Worm (Caenorhabditis elegans) whole organism, late embryonic: Measurements from ENCODE around the gene Y67H2A.2.

ENCODE experiments used
- C08G9.2 ChIP-seq: sonication (generic microtip); optimal IDR thresholded peaks from 2 replicates; lab custom pipeline; 2016; ENCODE audit warnings: mild to moderate bottlenecking, missing genetic modification characterization, moderate library complexity, missing compliant biosample characterization
- C38D4.7 ChIP-seq: fragments of 200-800 bp; sonication (Bioruptor generic); optimal IDR thresholded peaks from 2 replicates; lab custom pipeline; 2018; ENCODE audit warnings: mild to moderate bottlenecking, missing genetic modification characterization, moderate library complexity, missing compliant biosample characterization
- K02D7.2 ChIP-seq: sonication (generic microtip); optimal IDR thresholded peaks from 2 replicates; lab custom pipeline; 2017; ENCODE audit warnings: mild to moderate bottlenecking, missing genetic modification characterization, missing compliant biosample characterization
- T23F11.4 ChIP-seq: fragments of 200-800 bp; sonication (Bioruptor generic); optimal IDR thresholded peaks from 2 replicates; lab custom pipeline; 2018; ENCODE audit warnings: mild to moderate bottlenecking, missing genetic modification characterization, missing compliant biosample characterization
- Y22D7AL.16 ChIP-seq: sonication (generic microtip); optimal IDR thresholded peaks from 2 replicates; lab custom pipeline; 2016; ENCODE audit warnings: missing genetic modification characterization, missing compliant biosample characterization
- ahr-1 ChIP-seq: sonication (generic microtip); optimal IDR thresholded peaks from 2 replicates; lab custom pipeline; 2016; ENCODE audit warnings: missing genetic modification characterization, missing compliant biosample characterization
- ama-1 ChIP-seq: fragments of 150-350 bp; optimal IDR thresholded peaks from 2 replicates; lab custom pipeline; 2014
- ceh-18 ChIP-seq: sonication (generic microtip); optimal IDR thresholded peaks from 2 replicates; lab custom pipeline; 2016; ENCODE audit warnings: missing genetic modification characterization, missing compliant biosample characterization
- ceh-19 ChIP-seq: fragments of 200-800 bp; sonication (Bioruptor generic); optimal IDR thresholded peaks from 2 replicates; lab custom pipeline; 2018; ENCODE audit warnings: mild to moderate bottlenecking, missing genetic modification characterization, missing compliant biosample characterization
- ceh-2 ChIP-seq: sonication (generic microtip); optimal IDR thresholded peaks from 2 replicates; lab custom pipeline; 2016; ENCODE audit warnings: missing genotype, missing genetic modification characterization, missing compliant biosample characterization
- ceh-22 ChIP-seq: sonication (generic microtip); optimal IDR thresholded peaks from 2 replicates; lab custom pipeline; 2017; ENCODE audit warnings: missing biosample characterization, missing genetic modification characterization
- ceh-24 ChIP-seq: sonication (generic microtip); optimal IDR thresholded peaks from 2 replicates; lab custom pipeline; 2016; ENCODE audit warnings: mild to moderate bottlenecking, missing genetic modification characterization, missing compliant biosample characterization
- ceh-30 ChIP-seq: fragments of 150-350 bp; optimal IDR thresholded peaks from 2 replicates; lab custom pipeline; 2014; ENCODE audit warnings: missing biosample characterization, missing genetic modification characterization
- ceh-31 ChIP-seq: sonication (generic microtip); optimal IDR thresholded peaks from 2 replicates; lab custom pipeline; 2016; ENCODE audit warnings: missing genetic modification characterization, missing compliant biosample characterization
- ceh-34 ChIP-seq: sonication (generic microtip); optimal IDR thresholded peaks from 2 replicates; lab custom pipeline; 2016; ENCODE audit warnings: mild to moderate bottlenecking, missing genetic modification characterization, missing compliant biosample characterization
- ceh-45 ChIP-seq: fragments of 200-800 bp; sonication (Bioruptor generic); IDR thresholded peaks from 2 replicates; pipeline ENCODE4 v1.3.6; 2022; ENCODE audit warnings: missing genetic modification reagents, missing genetic modification characterization, missing compliant biosample characterization
- ceh-6 ChIP-seq: fragments of 200-800 bp; sonication (Bioruptor generic); optimal IDR thresholded peaks from 2 replicates; lab custom pipeline; 2018; ENCODE audit warnings: mild to moderate bottlenecking, missing genetic modification characterization, missing compliant biosample characterization
- dve-1 ChIP-seq: sonication (generic microtip); optimal IDR thresholded peaks from 2 replicates; lab custom pipeline; 2017; ENCODE audit warnings: antibody characterized with exemption, mild to moderate bottlenecking, missing genetic modification characterization, missing compliant biosample characterization
- ets-4 ChIP-seq: sonication (generic microtip); optimal IDR thresholded peaks from 2 replicates; lab custom pipeline; 2016; ENCODE audit warnings: missing genetic modification characterization, missing compliant biosample characterization
- fax-1 ChIP-seq: sonication (generic microtip); optimal IDR thresholded peaks from 2 replicates; lab custom pipeline; 2016; ENCODE audit warnings: missing genotype, missing genetic modification characterization, missing compliant biosample characterization
- fkh-10 ChIP-seq: fragments of 150-350 bp; optimal IDR thresholded peaks from 2 replicates; lab custom pipeline; 2014; ENCODE audit warnings: missing biosample characterization, missing genetic modification reagents, missing genetic modification characterization
- fkh-6 ChIP-seq: sonication (generic microtip); optimal IDR thresholded peaks from 2 replicates; lab custom pipeline; 2016; ENCODE audit warnings: missing genetic modification characterization, missing compliant biosample characterization
- hlh-15 ChIP-seq: sonication (generic microtip); optimal IDR thresholded peaks from 2 replicates; lab custom pipeline; 2016; ENCODE audit warnings: missing genetic modification characterization, missing compliant biosample characterization
- hlh-30 ChIP-seq: sonication (generic microtip); optimal IDR thresholded peaks from 2 replicates; lab custom pipeline; 2017; ENCODE audit warnings: antibody characterized with exemption, missing genetic modification characterization, missing compliant biosample characterization; ENCODE audit not compliant: insufficient read depth
- hlh-6 ChIP-seq: sonication (generic microtip); optimal IDR thresholded peaks from 2 replicates; lab custom pipeline; 2016; ENCODE audit warnings: missing genotype, missing genetic modification characterization, missing compliant biosample characterization
- hlh-8 ChIP-seq: sonication (generic microtip); optimal IDR thresholded peaks from 2 replicates; lab custom pipeline; 2016; ENCODE audit warnings: missing genotype, missing genetic modification characterization, missing compliant biosample characterization
- lim-6 ChIP-seq: sonication (generic microtip); optimal IDR thresholded peaks from 2 replicates; lab custom pipeline; 2016; ENCODE audit warnings: missing genetic modification characterization, missing compliant biosample characterization
- lin-11 ChIP-seq: fragments of 200-800 bp; sonication (Bioruptor generic); optimal IDR thresholded peaks from 2 replicates; lab custom pipeline; 2018; ENCODE audit warnings: mild to moderate bottlenecking, missing genetic modification characterization, missing compliant biosample characterization
- madf-2 ChIP-seq: sonication (generic microtip); optimal IDR thresholded peaks from 2 replicates; lab custom pipeline; 2017; ENCODE audit warnings: missing genetic modification characterization, missing compliant biosample characterization
- mec-3 ChIP-seq: sonication (generic microtip); optimal IDR thresholded peaks from 2 replicates; lab custom pipeline; 2016; ENCODE audit warnings: borderline replicate concordance, missing genetic modification characterization, missing compliant biosample characterization
- nfya-1 ChIP-seq: sonication (generic microtip); optimal IDR thresholded peaks from 2 replicates; lab custom pipeline; 2017; ENCODE audit warnings: missing genetic modification characterization, mild to moderate bottlenecking, missing compliant biosample characterization, antibody characterized with exemption, moderate library complexity
- nhr-11 ChIP-seq: fragments of 150-350 bp; optimal IDR thresholded peaks from 2 replicates; lab custom pipeline; 2014; ENCODE audit warnings: missing biosample characterization, missing genetic modification characterization
- odd-2 ChIP-seq: sonication (generic microtip); optimal IDR thresholded peaks from 2 replicates; lab custom pipeline; 2017; ENCODE audit warnings: antibody characterized with exemption, mild to moderate bottlenecking, missing genetic modification characterization, missing compliant biosample characterization
- pag-3 ChIP-seq: sonication (generic microtip); optimal IDR thresholded peaks from 2 replicates; lab custom pipeline; 2016; ENCODE audit warnings: missing compliant biosample characterization, missing genetic modification characterization, borderline replicate concordance
- pax-1 ChIP-seq: fragments of 150-350 bp; optimal IDR thresholded peaks from 2 replicates; lab custom pipeline; 2014; ENCODE audit warnings: missing biosample characterization, missing genetic modification characterization
- pha-2 ChIP-seq: sonication (generic microtip); optimal IDR thresholded peaks from 2 replicates; lab custom pipeline; 2017; ENCODE audit warnings: mild to moderate bottlenecking, missing genetic modification characterization, missing compliant biosample characterization
- pha-4 ChIP-seq: fragments of 150-350 bp; optimal IDR thresholded peaks from 2 replicates; lab custom pipeline; 2018; ENCODE audit warnings: missing biosample characterization, missing genetic modification reagents, missing genetic modification characterization
- pros-1 ChIP-seq: fragments of 150-350 bp; optimal IDR thresholded peaks from 2 replicates; lab custom pipeline; 2014; ENCODE audit warnings: missing biosample characterization, missing genetic modification reagents, missing genetic modification characterization
- ref-2 ChIP-seq: sonication (generic microtip); optimal IDR thresholded peaks from 2 replicates; lab custom pipeline; 2016; ENCODE audit warnings: missing genetic modification characterization, missing compliant biosample characterization
- rnt-1 ChIP-seq: sonication (generic microtip); optimal IDR thresholded peaks from 2 replicates; lab custom pipeline; 2016; ENCODE audit warnings: missing genetic modification characterization, missing compliant biosample characterization
- sdc-2 ChIP-seq: sonication (generic microtip); optimal IDR thresholded peaks from 2 replicates; lab custom pipeline; 2016; ENCODE audit warnings: missing genotype, missing genetic modification characterization, missing compliant biosample characterization
- sox-4 ChIP-seq: sonication (generic microtip); optimal IDR thresholded peaks from 2 replicates; lab custom pipeline; 2017; ENCODE audit warnings: mild to moderate bottlenecking, missing genetic modification characterization, inconsistent platforms, missing compliant biosample characterization
- syd-9 ChIP-seq: sonication (generic microtip); optimal IDR thresholded peaks from 2 replicates; lab custom pipeline; 2016; ENCODE audit warnings: mild to moderate bottlenecking, missing genetic modification characterization, moderate library complexity, missing compliant biosample characterization
- ttx-3 ChIP-seq: sonication (generic microtip); optimal IDR thresholded peaks from 2 replicates; lab custom pipeline; 2016; ENCODE audit warnings: missing genetic modification reagents, missing genetic modification characterization, missing compliant biosample characterization
- unc-42 ChIP-seq: sonication (generic microtip); optimal IDR thresholded peaks from 2 replicates; lab custom pipeline; 2016; ENCODE audit warnings: missing genotype, missing genetic modification characterization, missing compliant biosample characterization
- unc-55 ChIP-seq: sonication (generic microtip); optimal IDR thresholded peaks from 2 replicates; lab custom pipeline; 2017; ENCODE audit warnings: missing biosample characterization, missing genetic modification reagents, missing genetic modification characterization
- unc-86 ChIP-seq: sonication (generic microtip); optimal IDR thresholded peaks from 2 replicates; lab custom pipeline; 2016; ENCODE audit warnings: missing genetic modification characterization, missing compliant biosample characterization
- zip-5 ChIP-seq: sonication (generic microtip); optimal IDR thresholded peaks from 2 replicates; lab custom pipeline; 2016; ENCODE audit warnings: missing genetic modification characterization, missing compliant biosample characterization

The Y67H2A.2 gene

ce11 chrIV:13300109-13300508 is 2.5 kb upstream of the Y67H2A.2 start, which contains the start of gene kdp-1:
kdp-1 (plus strand) TSS chrIV:13300188.
- TF ChIP-seq unc-42: no peak
- no peak for TF ChIP-seq unc-55 (GFP tag; lab: Kevin White, UChicago)
- no peak for TF ChIP-seq pha-4 (tag; lab: Kevin White, UChicago)
- no peak for TF ChIP-seq ref-2
- TF ChIP-seq pag-3 (tag; lab: Kevin White, UChicago): no peak
- no peak for TF ChIP-seq syd-9 (tag; lab: Kevin White, UChicago)
- no peak for TF ChIP-seq ceh-19 (GFP tag; lab: Kevin White, UChicago)
- no peak for TF ChIP-seq C08G9.2 (tag; lab: Kevin White, UChicago)
- no peak for TF ChIP-seq sdc-2 (tag; lab: Kevin White, UChicago)
- no peak for TF ChIP-seq pros-1
- no peak for TF ChIP-seq ceh-45 (GFP tag; lab: Robert Waterston, UW)
- no peak for TF ChIP-seq C38D4.7 (GFP tag; lab: Kevin White, UChicago)
- TF ChIP-seq madf-2 (tag; lab: Kevin White, UChicago): no peak
- no peak for TF ChIP-seq nfya-1 (tag; lab: Kevin White, UChicago)

ce11 chrIV:13299648-13300047 is 2.0 kb upstream of the Y67H2A.2 start:
- TF ChIP-seq ceh-24 (tag; lab: Kevin White, UChicago) (no peak), ama-1 (lab: Kevin White, UChicago) (no peak), nhr-11 (tag; lab: Kevin White, UChicago) (no peak), ceh-18 (tag; lab: Kevin White, UChicago) (no peak), ref-2 (no peak), hlh-15 (tag; lab: Kevin White, UChicago) (no peak), ceh-22 (tag; lab: Kevin White, UChicago) (no peak), sox-4 (tag; lab: Kevin White, UChicago) (no peak), hlh-6 (tag; lab: Kevin White, UChicago) (no peak), lim-6 (tag; lab: Kevin White, UChicago) (no peak), ceh-31 (tag; lab: Kevin White, UChicago) (no peak)

DNA sequence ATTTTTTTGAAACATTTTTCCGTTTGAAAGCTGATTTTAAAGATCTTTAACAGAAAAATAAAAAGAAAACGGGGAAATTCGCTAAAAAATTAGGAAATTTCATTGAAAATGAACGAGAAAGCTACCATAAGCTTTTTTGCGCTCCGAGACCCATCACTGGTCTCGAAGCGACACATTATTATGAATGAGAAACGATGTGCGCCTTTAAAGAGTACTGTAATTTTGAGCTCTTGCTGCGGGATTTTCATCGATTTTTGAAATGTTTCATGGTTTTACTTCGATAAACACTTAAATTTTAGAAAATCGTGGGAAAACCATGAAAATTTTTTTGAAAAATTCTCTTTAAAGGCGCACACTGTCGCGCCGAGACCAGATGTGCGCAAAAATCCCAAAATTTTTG is 7.4 kb downstream of the Y67H2A.2 start:
- TF ChIP-seq ceh-24 (tag; lab: Kevin White, UChicago): no peak
- no peak for TF ChIP-seq pros-1
- no peak for TF ChIP-seq dve-1 (tag; lab: Kevin White, UChicago)
- no peak for TF ChIP-seq ahr-1 (tag; lab: Kevin White, UChicago)
- no peak for TF ChIP-seq unc-55 (GFP tag; lab: Kevin White, UChicago)
- no peak for TF ChIP-seq fax-1
- no peak for TF ChIP-seq pha-4 (tag; lab: Kevin White, UChicago)
- no peak for TF ChIP-seq fkh-10 (GFP tag; lab: Kevin White, UChicago)
- no peak for TF ChIP-seq ets-4

DNA sequence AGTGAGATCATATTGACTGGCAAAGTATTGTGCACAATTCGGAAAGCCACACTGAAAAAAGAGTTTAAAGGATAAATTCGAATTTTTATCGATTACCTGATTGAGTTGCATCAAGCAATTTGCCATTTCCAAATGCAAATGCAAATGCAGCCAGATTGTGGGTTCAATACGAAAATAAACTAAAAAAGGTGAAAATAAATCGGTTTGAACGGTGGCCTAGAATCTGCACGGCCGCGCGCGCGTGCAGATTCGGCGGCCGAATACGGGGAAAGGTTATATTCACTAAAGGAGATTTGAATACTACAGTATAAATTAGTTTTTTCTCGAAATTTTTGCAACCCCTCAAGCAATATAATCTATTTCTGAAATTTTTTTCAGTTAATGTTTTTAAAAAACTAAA is 8.3 kb downstream of the Y67H2A.2 start, which contains the start of gene Y67H2A.10:
Y67H2A.10 (minus strand) TSS at position 184 of the 400 bp plus-strand sequence.
- TF ChIP-seq K02D7.2 (tag; lab: Kevin White, UChicago) (no peak), unc-86 (no peak), sox-4 (tag; lab: Kevin White, UChicago) (no peak), ceh-30 (tag; lab: Kevin White, UChicago) (no peak), rnt-1 (tag; lab: Kevin White, UChicago) (no peak), hlh-30 (tag; lab: Kevin White, UChicago) (no peak), ceh-22 (tag; lab: Kevin White, UChicago) (no peak), lin-11 (tag; lab: Kevin White, UChicago) (no peak), ceh-31 (tag; lab: Kevin White, UChicago) (peak; percentile 77), ceh-45 (GFP tag; lab: Robert Waterston, UW) (no peak), ttx-3 (tag; lab: Kevin White, UChicago) (peak; percentile 7), odd-2 (tag; lab: Kevin White, UChicago) (no peak), ceh-34 (tag; lab: Kevin White, UChicago) (no peak), hlh-8 (tag; lab: Kevin White, UChicago) (peak; percentile 23), unc-42 (no peak), pax-1 (no peak), ceh-6 (no peak), ets-4 (peak; percentile 26), pha-2 (tag; lab: Kevin White, UChicago) (no peak), Y22D7AL.16 (no peak), fkh-6 (tag; lab: Kevin White, UChicago) (no peak), mec-3 (tag; lab: Kevin White, UChicago) (no peak), zip-5 (peak; percentile 57), pha-4 (tag; lab: Kevin White, UChicago) (no peak), T23F11.4 (no peak), ceh-2 (tag; lab: Kevin White, UChicago) (peak; percentile 72)
